Fruit fly (Drosophila melanogaster): ENCODE results near the gene rump.

- TF ChIP-seq CG8478 (optimal IDR thresholded peaks at IDR 0.05) (no peak), CTCF (optimal IDR thresholded peaks at IDR 0.05) (no peak)
These were observed 24.0 kb upstream of the rump start for dm6 chr3R:9534125-9534496.

Data from S2 (cell line).